Worm (Caenorhabditis elegans): ENCODE data around the gene ZK1321.1.

The ZK1321.1 gene

DNA sequence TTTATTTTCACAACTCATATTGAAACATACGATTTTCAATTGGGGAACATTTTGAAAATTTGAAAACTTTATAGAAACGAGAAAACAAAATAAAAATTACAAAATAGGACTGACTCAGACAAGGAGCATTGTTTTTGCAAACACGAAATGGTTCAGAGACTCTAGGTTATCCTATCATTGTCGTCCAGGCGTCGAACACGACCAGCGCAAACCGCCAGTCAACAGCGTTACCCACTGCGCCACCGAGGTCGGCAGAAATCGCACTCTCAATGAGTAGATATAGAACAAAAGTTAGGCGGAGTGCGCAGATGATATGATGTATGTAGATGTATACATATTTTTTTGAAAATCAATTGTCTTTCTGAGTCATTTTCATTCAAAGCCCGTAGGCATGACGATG lies 20.8 kb downstream of the ZK1321.1 start:
- TF ChIP-seq flt-1 (GFP tag; IDR thresholded peaks at IDR 0.05) (peak; percentile 94), klf-2 (GFP tag; conservative IDR thresholded peaks at IDR 0.05) (peak; percentile 92), ztf-29 (GFP tag; IDR thresholded peaks at IDR 0.05) (peak; percentile 84), med-1 (GFP tag; optimal IDR thresholded peaks at IDR 0.05; ENCODE audit: insufficient read depth) (peak; percentile 63), ztf-23 (GFP tag; IDR thresholded peaks at IDR 0.05) (peak; percentile 90), tab-1 (GFP tag; IDR thresholded peaks at IDR 0.05) (peak; percentile 94), T22C8.4 (GFP tag; IDR thresholded peaks at IDR 0.05) (peak; percentile 81), ref-1 (GFP tag; conservative IDR thresholded peaks at IDR 0.05) (peak; percentile 79), cog-1 (tag; optimal IDR thresholded peaks at IDR 0.05) (peak; percentile 47)

ce11 chrII:9775790-9776189 lies 22.0 kb downstream of the ZK1321.1 start, which contains the start of gene T10B9.9:
Gene T10B9.9, minus strand, starts transcription at chrII:9775890.
- TF ChIP-seq cog-1 (tag; optimal IDR thresholded peaks at IDR 0.05) (no peak), flt-1 (GFP tag; IDR thresholded peaks at IDR 0.05) (no peak), ref-1 (GFP tag; conservative IDR thresholded peaks at IDR 0.05) (no peak), klf-2 (GFP tag; conservative IDR thresholded peaks at IDR 0.05) (no peak), tab-1 (GFP tag; IDR thresholded peaks at IDR 0.05) (no peak), med-1 (GFP tag; optimal IDR thresholded peaks at IDR 0.05; ENCODE audit: insufficient read depth) (no peak), ztf-29 (GFP tag; IDR thresholded peaks at IDR 0.05) (no peak), ztf-23 (GFP tag; IDR thresholded peaks at IDR 0.05) (no peak), T22C8.4 (GFP tag; IDR thresholded peaks at IDR 0.05) (no peak)

ce11 chrII:9778495-9778894 lies 24.7 kb downstream of the ZK1321.1 start:
- no peak for TF ChIP-seq flt-1 (GFP tag; IDR thresholded peaks at IDR 0.05)

ce11 chrII:9781842-9782241 lies 28.0 kb downstream of the ZK1321.1 start, which contains the start of gene cyp-13A1:
Gene cyp-13A1, minus strand, starts transcription at chrII:9781997.
- TF ChIP-seq tab-1 (GFP tag; IDR thresholded peaks at IDR 0.05) (no peak), ztf-23 (GFP tag; IDR thresholded peaks at IDR 0.05) (no peak)

DNA sequence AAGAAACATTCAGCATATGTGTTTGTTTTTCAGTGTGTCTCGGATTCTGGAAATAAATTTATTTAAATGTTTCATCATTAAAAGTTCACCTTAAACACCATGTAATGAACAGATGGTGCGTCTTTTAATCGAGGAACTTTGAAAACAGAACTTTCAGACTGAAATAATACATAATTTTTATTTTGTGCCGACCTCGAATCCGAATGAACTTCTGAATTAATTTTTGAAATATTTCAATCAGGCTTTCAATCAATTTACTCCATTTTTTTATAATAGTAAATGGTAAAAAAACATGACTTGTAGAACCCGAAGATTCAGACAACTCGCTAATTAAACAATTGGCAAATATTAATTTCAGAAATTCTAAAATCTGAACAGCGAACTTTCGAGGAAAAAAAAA lies 28.5 kb downstream of the ZK1321.1 start, which contains the start of gene T10B9.14:
Gene T10B9.14 (minus strand): TSS at position 101 of the 400 bp plus-strand sequence.
- no peak for TF ChIP-seq klf-2 (GFP tag; conservative IDR thresholded peaks at IDR 0.05)
- TF ChIP-seq ztf-23 (GFP tag; IDR thresholded peaks at IDR 0.05), result no peak
- no peak for TF ChIP-seq flt-1 (GFP tag; IDR thresholded peaks at IDR 0.05)
- TF ChIP-seq tab-1 (GFP tag; IDR thresholded peaks at IDR 0.05), result no peak
- no peak for TF ChIP-seq T22C8.4 (GFP tag; IDR thresholded peaks at IDR 0.05)
- TF ChIP-seq cog-1 (tag; optimal IDR thresholded peaks at IDR 0.05), result no peak
- no peak for TF ChIP-seq ref-1 (GFP tag; conservative IDR thresholded peaks at IDR 0.05)
- no peak for TF ChIP-seq med-1 (GFP tag; optimal IDR thresholded peaks at IDR 0.05; ENCODE audit: insufficient read depth)

DNA sequence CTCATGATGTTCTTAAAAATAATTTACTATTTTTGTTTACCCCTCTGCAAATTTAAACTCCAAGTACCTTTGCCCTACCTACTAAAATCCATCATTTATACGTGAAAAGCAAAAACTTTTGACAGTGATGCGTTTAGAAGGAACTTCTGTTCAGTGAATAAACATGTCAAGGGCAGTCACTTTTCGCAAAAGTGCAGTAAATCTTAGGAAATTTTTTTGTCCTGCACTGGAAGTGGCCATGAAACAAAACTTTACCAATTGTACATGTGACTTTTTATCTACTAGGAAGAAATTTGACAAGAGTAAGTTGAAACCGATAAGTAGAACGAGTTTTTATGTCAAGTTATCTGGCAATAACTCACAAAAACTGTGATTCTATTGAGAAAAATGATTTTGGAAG lies 32.4 kb downstream of the ZK1321.1 start:
- TF ChIP-seq ztf-23 (GFP tag; IDR thresholded peaks at IDR 0.05) (no peak), tab-1 (GFP tag; IDR thresholded peaks at IDR 0.05) (no peak), klf-2 (GFP tag; conservative IDR thresholded peaks at IDR 0.05) (no peak), ztf-29 (GFP tag; IDR thresholded peaks at IDR 0.05) (no peak), med-1 (GFP tag; optimal IDR thresholded peaks at IDR 0.05; ENCODE audit: insufficient read depth) (no peak), cog-1 (tag; optimal IDR thresholded peaks at IDR 0.05) (no peak), flt-1 (GFP tag; IDR thresholded peaks at IDR 0.05) (no peak), ref-1 (GFP tag; conservative IDR thresholded peaks at IDR 0.05) (no peak)

ce11 chrII:9787395-9788152 lies 33.7 kb downstream of the ZK1321.1 start, which contains the start of gene cyp-13A2:
Gene cyp-13A2, minus strand, starts transcription at chrII:9787629.
- TF ChIP-seq cog-1 (tag; optimal IDR thresholded peaks at IDR 0.05) (no peak), ref-1 (GFP tag; conservative IDR thresholded peaks at IDR 0.05) (no peak), med-1 (GFP tag; optimal IDR thresholded peaks at IDR 0.05; ENCODE audit: insufficient read depth) (no peak), klf-2 (GFP tag; conservative IDR thresholded peaks at IDR 0.05) (no peak), flt-1 (GFP tag; IDR thresholded peaks at IDR 0.05) (no peak), T22C8.4 (GFP tag; IDR thresholded peaks at IDR 0.05) (no peak), ztf-29 (GFP tag; IDR thresholded peaks at IDR 0.05) (no peak)

DNA sequence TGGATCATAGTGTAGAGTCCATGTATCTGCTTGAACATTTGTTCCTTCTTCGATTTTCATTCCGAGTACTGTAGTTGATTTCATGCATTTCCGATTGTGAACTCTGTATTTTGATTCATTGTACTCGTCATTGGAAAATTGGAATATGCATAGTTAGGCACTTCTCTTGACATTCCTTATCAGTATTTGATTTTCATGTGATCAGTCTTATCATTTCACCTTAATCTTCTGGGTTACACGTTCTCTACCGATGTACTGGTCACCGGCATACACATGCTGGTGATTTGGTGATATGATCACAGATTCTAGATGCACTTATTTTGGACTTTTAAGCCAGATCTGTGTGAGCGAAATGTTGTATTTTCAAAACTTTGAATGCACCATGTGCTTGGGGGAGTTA lies 37.4 kb downstream of the ZK1321.1 start:
- TF ChIP-seq cog-1 (tag; optimal IDR thresholded peaks at IDR 0.05) (no peak), med-1 (GFP tag; optimal IDR thresholded peaks at IDR 0.05; ENCODE audit: insufficient read depth) (no peak), ref-1 (GFP tag; conservative IDR thresholded peaks at IDR 0.05) (no peak), tab-1 (GFP tag; IDR thresholded peaks at IDR 0.05) (no peak), T22C8.4 (GFP tag; IDR thresholded peaks at IDR 0.05) (no peak), ztf-23 (GFP tag; IDR thresholded peaks at IDR 0.05) (no peak), klf-2 (GFP tag; conservative IDR thresholded peaks at IDR 0.05) (no peak), ztf-29 (GFP tag; IDR thresholded peaks at IDR 0.05) (no peak), flt-1 (GFP tag; IDR thresholded peaks at IDR 0.05) (no peak)

DNA sequence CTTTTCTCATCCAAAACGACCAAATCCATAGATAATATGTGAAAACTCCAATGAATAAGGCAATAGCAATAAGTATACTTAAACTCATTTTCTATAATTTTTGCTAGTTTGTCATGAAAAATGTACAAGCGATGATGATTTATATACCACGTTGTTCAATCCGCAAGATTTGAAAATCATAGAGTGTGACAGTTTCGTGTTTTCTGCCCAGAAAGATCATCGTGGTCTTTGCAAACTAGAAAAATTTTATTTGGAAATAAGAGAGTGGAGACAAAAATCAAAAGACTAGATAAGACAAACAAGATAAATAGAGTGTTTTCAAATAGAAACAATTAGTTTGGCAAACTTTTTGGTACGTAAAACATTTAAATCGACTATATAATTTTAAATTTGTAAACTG lies 39.4 kb downstream of the ZK1321.1 start, which contains the start of gene cyp-13A3:
Gene cyp-13A3 (minus strand): TSS at position 101 of the 400 bp plus-strand sequence.
- no peak for TF ChIP-seq med-1 (GFP tag; optimal IDR thresholded peaks at IDR 0.05; ENCODE audit: insufficient read depth)
- TF ChIP-seq klf-2 (GFP tag; conservative IDR thresholded peaks at IDR 0.05), result no peak
- TF ChIP-seq cog-1 (tag; optimal IDR thresholded peaks at IDR 0.05), result no peak
- TF ChIP-seq flt-1 (GFP tag; IDR thresholded peaks at IDR 0.05), result no peak

- TF ChIP-seq med-1 (GFP tag; optimal IDR thresholded peaks at IDR 0.05; ENCODE audit: insufficient read depth) (no peak), klf-2 (GFP tag; conservative IDR thresholded peaks at IDR 0.05) (no peak), ref-1 (GFP tag; conservative IDR thresholded peaks at IDR 0.05) (no peak), ztf-23 (GFP tag; IDR thresholded peaks at IDR 0.05) (no peak), T22C8.4 (GFP tag; IDR thresholded peaks at IDR 0.05) (no peak), flt-1 (GFP tag; IDR thresholded peaks at IDR 0.05) (no peak), cog-1 (tag; optimal IDR thresholded peaks at IDR 0.05) (no peak), tab-1 (GFP tag; IDR thresholded peaks at IDR 0.05) (no peak), ztf-29 (GFP tag; IDR thresholded peaks at IDR 0.05) (no peak)
Observed at ce11 chrII:9797664-9798063, 43.8 kb downstream of the ZK1321.1 start, which contains the start of gene cyp-13A4. Gene cyp-13A4, minus strand, starts transcription at chrII:9797740.
